Fruit fly (Drosophila melanogaster): ENCODE measurements around the gene CG8916.

The CG8916 gene

dm6 chrX:15893732-15894264, 28.0 kb upstream of the CG8916 start:
- peak; percentile 25 for TF ChIP-seq org-1 (GFP tag; optimal IDR thresholded peaks at IDR 0.05)
- no peak for TF ChIP-seq bbx (GFP tag; IDR thresholded peaks at IDR 0.05; ENCODE audit: partially characterized antibody)
- TF ChIP-seq CG3407 (GFP tag; optimal IDR thresholded peaks at IDR 0.05), result peak; percentile 39
- TF ChIP-seq sens (GFP tag), result peak; percentile 66
- peak; percentile 73 for TF ChIP-seq D19A (tag; optimal IDR thresholded peaks at IDR 0.05)
- peak; percentile 33 for TF ChIP-seq CG17359 (tag; optimal IDR thresholded peaks at IDR 0.05)
- TF ChIP-seq chinmo (GFP tag; IDR thresholded peaks at IDR 0.05; ENCODE audit: partially characterized antibody), result no peak
- peak; percentile 60 for TF ChIP-seq ewg (GFP tag; optimal IDR thresholded peaks at IDR 0.05)
- peak; percentile 1 for TF ChIP-seq Vsx1 (GFP tag; optimal IDR thresholded peaks at IDR 0.05)
- no peak for TF ChIP-seq amos (GFP tag; IDR thresholded peaks at IDR 0.05; ENCODE audit: partially characterized antibody)
- TF ChIP-seq ssp (GFP tag; IDR thresholded peaks at IDR 0.05), result no peak
- TF ChIP-seq onecut (GFP tag; IDR thresholded peaks at IDR 0.05), result peak; percentile 35; the same call in 1 of the 2 replicates
- peak; percentile 15 for TF ChIP-seq Sox100B (GFP tag; optimal IDR thresholded peaks at IDR 0.05)
- no peak for TF ChIP-seq CG2199 (GFP tag; IDR thresholded peaks at IDR 0.05)
- TF ChIP-seq Pdp1 (GFP tag; optimal IDR thresholded peaks at IDR 0.05), result peak in 1 of 2 experiments; percentile 69
- no peak for TF ChIP-seq CG12104 (GFP tag; optimal IDR thresholded peaks at IDR 0.05)
- no peak for TF ChIP-seq CG9609 (GFP tag; optimal IDR thresholded peaks at IDR 0.05)
- no peak for TF ChIP-seq NfI (GFP tag; optimal IDR thresholded peaks at IDR 0.05)
- TF ChIP-seq crol (GFP tag; IDR thresholded peaks at IDR 0.05), result 0 out of 2 replicates have a peak, but pooled peaks have one; percentile 39
- no peak for TF ChIP-seq CG18619 (GFP tag; optimal IDR thresholded peaks at IDR 0.05)
- peak; percentile 11 for TF ChIP-seq Fer1 (GFP tag; optimal IDR thresholded peaks at IDR 0.05)
- TF ChIP-seq CG6765 (GFP tag; optimal IDR thresholded peaks at IDR 0.05), result peak; percentile 1
- peak; percentile 12 for TF ChIP-seq sqz (GFP tag; optimal IDR thresholded peaks at IDR 0.05)
- peak; percentile 24 for TF ChIP-seq CG15601 (tag; optimal IDR thresholded peaks at IDR 0.05)
- no peak for TF ChIP-seq Oli (tag; optimal IDR thresholded peaks at IDR 0.05)
- TF ChIP-seq hkb (optimal IDR thresholded peaks at IDR 0.05), result no peak
- TF ChIP-seq hkb (GFP tag; IDR thresholded peaks at IDR 0.05), result peak; percentile 7; the same call in 1 of the 2 replicates
- TF ChIP-seq E2f1 (GFP tag; IDR thresholded peaks at IDR 0.05), result no peak
- TF ChIP-seq Asciz (GFP tag; optimal IDR thresholded peaks at IDR 0.05), result peak; percentile 50

- TF ChIP-seq HmgZ (tag; optimal IDR thresholded peaks at IDR 0.05), result peak; percentile 0
- TF ChIP-seq dmrt11E (tag; optimal IDR thresholded peaks at IDR 0.05), result peak; percentile 68
- no peak for TF ChIP-seq scrt (GFP tag; optimal IDR thresholded peaks at IDR 0.05)
- TF ChIP-seq hb (GFP tag; IDR thresholded peaks at IDR 0.05; ENCODE audit: partially characterized antibody), result peak; percentile 67; the same call in 2 of the 3 replicates
- peak; percentile 23 for TF ChIP-seq Antp (GFP tag; optimal IDR thresholded peaks at IDR 0.05)
- TF ChIP-seq Ets65A (GFP tag), result peak; percentile 94
- peak; percentile 42 for TF ChIP-seq Myb (GFP tag; optimal IDR thresholded peaks at IDR 0.05)
- TF ChIP-seq mld (GFP tag; IDR thresholded peaks at IDR 0.05; ENCODE audit: partially characterized antibody), result 0 out of 3 replicates have a peak, but pooled peaks have one; percentile 16
- TF ChIP-seq mam (GFP tag; optimal IDR thresholded peaks at IDR 0.05), result peak; percentile 44
- TF ChIP-seq Xbp1 (GFP tag; optimal IDR thresholded peaks at IDR 0.05), result peak; percentile 41
- TF ChIP-seq pum (GFP tag; optimal IDR thresholded peaks at IDR 0.05), result no peak
- no peak for TF ChIP-seq Dek (tag; optimal IDR thresholded peaks at IDR 0.05)
- TF ChIP-seq trem (tag; optimal IDR thresholded peaks at IDR 0.05), result peak; percentile 4
- TF ChIP-seq CG15073 (GFP tag; optimal IDR thresholded peaks at IDR 0.05), result no peak
- peak; percentile 69 for TF ChIP-seq CG7963 (GFP tag; IDR thresholded peaks at IDR 0.05; ENCODE audit: partially characterized antibody)
- TF ChIP-seq pzg (GFP tag; optimal IDR thresholded peaks at IDR 0.05), result peak; percentile 58
- TF ChIP-seq salm (tag; optimal IDR thresholded peaks at IDR 0.05), result no peak
- TF ChIP-seq CG2120 (GFP tag; optimal IDR thresholded peaks at IDR 0.05), result peak; percentile 14
- TF ChIP-seq seq (GFP tag; IDR thresholded peaks at IDR 0.05), result no peak
- peak; percentile 39; the same call in 1 of the 3 replicates for TF ChIP-seq CG2199 (GFP tag; IDR thresholded peaks at IDR 0.05)
- peak; percentile 21 for TF ChIP-seq CG10979 (tag; optimal IDR thresholded peaks at IDR 0.05)
These were observed 12.0 kb upstream of the CG8916 start, which contains the start of gene CycD for dm6 chrX:15909564-15910284. TSS of gene CycD (minus strand) at chrX:15909676.

Measured in whole organism, embryonic.